Worm (Caenorhabditis elegans) whole organism, mixed stage, embryonic: ENCODE measurements around the gene emb-8.

Source experiments
- nhr-76 ChIP-seq: sonication (generic microtip); optimal IDR thresholded peaks from 2 replicates; lab custom pipeline; 2017; ENCODE audit warnings: missing biosample characterization, missing genetic modification characterization
- pha-4 ChIP-seq: fragments of 150-350 bp; optimal IDR thresholded peaks from 2 replicates; lab custom pipeline; 2018; ENCODE audit warnings: missing biosample characterization, missing genetic modification reagents, missing genetic modification characterization
- ztf-11 ChIP-seq: fragments of 150-350 bp; optimal IDR thresholded peaks from 2 replicates; lab custom pipeline; 2014; ENCODE audit warnings: missing biosample characterization, missing genetic modification characterization

- TF ChIP-seq pha-4 (no peak), ztf-11 (tag; lab: Kevin White, UChicago) (no peak), nhr-76 (tag; lab: Kevin White, UChicago) (no peak)
Observed at ce11 chrIII:5230415-5230814, 30.9 kb upstream of the emb-8 start, which contains the start of gene prmt-5.
